Worm (Caenorhabditis elegans): Measurements from ENCODE around the gene pot-2.

DNA sequence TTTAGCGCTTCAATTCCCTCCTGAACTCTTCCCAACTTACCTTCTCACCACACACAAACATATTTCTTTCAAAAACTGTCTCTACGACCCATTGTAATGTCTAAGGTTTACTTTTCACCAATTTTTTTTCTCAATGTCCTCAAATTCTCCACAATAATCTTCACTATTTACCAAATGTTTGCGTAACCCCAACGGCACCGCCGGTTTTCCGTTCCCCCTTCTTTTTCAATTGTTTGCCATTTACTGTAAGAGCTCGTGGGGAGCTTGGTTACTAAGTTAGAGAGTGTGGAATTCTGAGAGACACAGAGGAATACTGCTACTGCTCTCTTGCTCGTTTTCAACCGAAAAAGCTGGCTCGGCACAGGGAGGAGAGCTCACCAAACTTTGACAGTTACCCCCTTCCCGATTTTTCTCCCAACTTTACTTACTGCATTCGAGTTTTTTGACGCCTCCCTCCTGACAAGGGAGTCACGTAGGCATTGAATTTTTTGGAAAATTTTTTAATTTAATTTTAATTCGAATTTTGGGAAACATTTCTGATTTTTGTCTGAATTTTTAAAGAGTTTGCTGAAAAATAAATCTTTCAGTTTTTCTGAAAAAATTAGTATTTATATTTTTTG lies 46.7 kb downstream of the pot-2 start:
- TF ChIP-seq W03F9.2 (tag; optimal IDR thresholded peaks at IDR 0.05) = no peak
- no peak for TF ChIP-seq him-1 (tag; optimal IDR thresholded peaks at IDR 0.05)

Measured in whole organism, L4/young adult.